Fruit fly (Drosophila melanogaster) whole organism, embryonic: ENCODE measurements around the gene CG3587.

Experiments used
- BEAF-32 ChIP-seq: fragments of 200-800 bp; sonication (Bioruptor generic); optimal IDR thresholded peaks from 3 replicates; lab custom pipeline; 2017; ENCODE audit warnings: missing biosample characterization, missing genetic modification characterization, mild to moderate bottlenecking, moderate library complexity, missing genetic modification reagents
- Bdp1 ChIP-seq: fragments of 200-800 bp; sonication (Bioruptor generic); optimal IDR thresholded peaks from 3 replicates; lab custom pipeline; 2016; ENCODE audit warnings: missing biosample characterization, missing genetic modification characterization
- CG10366 ChIP-seq: fragments of 200-800 bp; sonication (Bioruptor generic); IDR thresholded peaks from 2 replicates; pipeline ENCODE4 v1.3.6; 2022; ENCODE audit warnings: missing biosample characterization, missing genetic modification characterization
- CG13287 ChIP-seq: fragments of 200-800 bp; sonication (Bioruptor generic); IDR thresholded peaks from 2 replicates; pipeline ENCODE4 v1.3.6; 2022; ENCODE audit warnings: missing biosample characterization, missing genetic modification characterization; ENCODE audit not compliant: partially characterized antibody
- CG14710 ChIP-seq: fragments of 200-800 bp; sonication (Bioruptor generic); optimal IDR thresholded peaks from 3 replicates; lab custom pipeline; 2019; ENCODE audit warnings: missing biosample characterization, mild to moderate bottlenecking, missing genetic modification characterization, moderate library complexity
- CG17328 ChIP-seq: fragments of 200-800 bp; sonication (Bioruptor generic); IDR thresholded peaks from 2 replicates; pipeline ENCODE4 v1.3.6; 2022; ENCODE audit warnings: missing biosample characterization, missing genetic modification characterization
- CG18262 ChIP-seq: fragments of 200-800 bp; optimal IDR thresholded peaks from 3 replicates; lab custom pipeline; 2019; ENCODE audit warnings: missing biosample characterization, mild to moderate bottlenecking, missing genetic modification characterization, moderate library complexity
- CG4617 ChIP-seq: fragments of 200-800 bp; sonication (Bioruptor generic); optimal IDR thresholded peaks from 3 replicates; lab custom pipeline; 2016; ENCODE audit warnings: missing biosample characterization, missing genetic modification characterization, borderline replicate concordance
- CG4820 ChIP-seq: fragments of 200-800 bp; sonication (Bioruptor generic); optimal IDR thresholded peaks from 3 replicates; lab custom pipeline; 2016; ENCODE audit warnings: missing biosample characterization, missing genetic modification characterization
- CG6765 ChIP-seq: fragments of 200-800 bp; sonication (Bioruptor generic); optimal IDR thresholded peaks from 3 replicates; lab custom pipeline; 2017; ENCODE audit warnings: missing biosample characterization, mild to moderate bottlenecking, missing genetic modification characterization
- CG8924 ChIP-seq: fragments of 200-800 bp; optimal IDR thresholded peaks from 3 replicates; lab custom pipeline; 2019; ENCODE audit warnings: missing biosample characterization, mild to moderate bottlenecking, missing genetic modification characterization, moderate library complexity
- CG9876 ChIP-seq: fragments of 200-800 bp; sonication (Bioruptor generic); optimal IDR thresholded peaks from 2 replicates; lab custom pipeline; 2016; ENCODE audit warnings: missing biosample characterization, missing genetic modification characterization
- CkIIα-i1 ChIP-seq: fragments of 200-800 bp; sonication (Bioruptor generic); IDR thresholded peaks from 2 replicates; pipeline ENCODE4 v1.3.6; 2022; ENCODE audit warnings: missing biosample characterization, missing genetic modification characterization
- Dip2 ChIP-seq: fragments of 200-800 bp; sonication (Bioruptor generic); IDR thresholded peaks from 2 replicates; pipeline ENCODE4 v1.3.6; 2022; ENCODE audit warnings: missing biosample characterization, missing genetic modification characterization
- Dp ChIP-seq: fragments of 200-800 bp; sonication (Bioruptor generic); optimal IDR thresholded peaks from 2 replicates; lab custom pipeline; 2018; ENCODE audit warnings: missing biosample characterization, mild to moderate bottlenecking, missing genetic modification characterization, moderate library complexity
- Dref ChIP-seq: fragments of 200-800 bp; sonication (Bioruptor generic); IDR thresholded peaks from 2 replicates; pipeline ENCODE4 v1.3.6; 2022; ENCODE audit warnings: missing biosample characterization, missing genetic modification characterization
- HHEX ChIP-seq: fragments of 200-800 bp; sonication (Bioruptor generic); optimal IDR thresholded peaks from 3 replicates; lab custom pipeline; 2017; ENCODE audit warnings: missing biosample characterization, mild to moderate bottlenecking, missing genetic modification characterization, missing genetic modification reagents
- HLH54F ChIP-seq: fragments of 200-800 bp; sonication (Bioruptor generic); optimal IDR thresholded peaks from 3 replicates; lab custom pipeline; 2016; ENCODE audit warnings: missing biosample characterization, missing genetic modification characterization
- Hand ChIP-seq: fragments of 200-800 bp; sonication (Bioruptor generic); optimal IDR thresholded peaks from 2 replicates; lab custom pipeline; 2017; ENCODE audit warnings: mild to moderate bottlenecking, missing biosample characterization, missing genetic modification reagents, missing genetic modification characterization
- Hr3 ChIP-seq: fragments of 200-800 bp; sonication (Bioruptor generic); optimal IDR thresholded peaks from 3 replicates; lab custom pipeline; 2016; ENCODE audit warnings: missing biosample characterization, missing genetic modification characterization
- Hsf ChIP-seq: fragments of 200-800 bp; sonication (Bioruptor generic); optimal IDR thresholded peaks from 3 replicates; lab custom pipeline; 2016; ENCODE audit warnings: missing biosample characterization, missing genetic modification characterization
- MBD-R2 ChIP-seq: fragments of 200-800 bp; sonication (Bioruptor generic); IDR thresholded peaks from 2 replicates; pipeline ENCODE4 v1.3.6; 2022; ENCODE audit warnings: missing biosample characterization, missing genetic modification characterization
- PHDP ChIP-seq: fragments of 200-800 bp; sonication (Bioruptor generic); optimal IDR thresholded peaks from 3 replicates; lab custom pipeline; 2018; ENCODE audit warnings: missing biosample characterization, mild to moderate bottlenecking, missing genetic modification characterization, moderate library complexity
- Sin3A ChIP-seq: fragments of >200 bp; optimal IDR thresholded peaks from 2 replicates; lab custom pipeline; 2018
- Spps ChIP-seq: fragments of 200-800 bp; sonication (Bioruptor generic); optimal IDR thresholded peaks from 2 replicates; lab custom pipeline; 2018; ENCODE audit warnings: missing biosample characterization, mild to moderate bottlenecking, missing genetic modification characterization
- Taf1 ChIP-seq: fragments of 200-800 bp; sonication (Bioruptor generic); IDR thresholded peaks from 2 replicates; pipeline ENCODE4 v1.3.6; 2022; ENCODE audit warnings: missing biosample characterization, missing genetic modification characterization
- Xrp1 ChIP-seq: fragments of 200-800 bp; sonication (Bioruptor generic); IDR thresholded peaks from 2 replicates; pipeline ENCODE4 v1.3.6; 2022; ENCODE audit warnings: missing biosample characterization, missing genetic modification characterization
- cg ChIP-seq: fragments of 200-800 bp; sonication (Bioruptor generic); optimal IDR thresholded peaks from 3 replicates; lab custom pipeline; 2019; ENCODE audit warnings: missing biosample characterization, mild to moderate bottlenecking, missing genetic modification characterization, moderate library complexity
- da ChIP-seq: fragments of 200-800 bp; sonication (Bioruptor generic); optimal IDR thresholded peaks from 2 replicates; lab custom pipeline; 2016; ENCODE audit warnings: missing biosample characterization, missing genetic modification characterization
- dpn ChIP-seq, 2 experiments: fragments of 200-800 bp; sonication (Bioruptor generic); optimal IDR thresholded peaks; 3 replicates each; lab custom pipeline; 2016; ENCODE audit warnings: missing biosample characterization in 2 of 2, missing genetic modification characterization in 2 of 2
- en ChIP-seq: fragments of 200-800 bp; sonication (Bioruptor generic); optimal IDR thresholded peaks from 2 replicates; lab custom pipeline; 2016; ENCODE audit warnings: missing biosample characterization, missing genetic modification characterization
- exex ChIP-seq: fragments of 200-800 bp; sonication (Bioruptor generic); optimal IDR thresholded peaks from 4 replicates; lab custom pipeline; 2018; ENCODE audit warnings: missing biosample characterization, mild to moderate bottlenecking, missing genetic modification characterization, moderate library complexity
- grau ChIP-seq: fragments of 200-800 bp; optimal IDR thresholded peaks from 3 replicates; lab custom pipeline; 2019; ENCODE audit warnings: missing biosample characterization, mild to moderate bottlenecking, missing genetic modification characterization, moderate library complexity
- insv ChIP-seq, 2 experiments: fragments of 200-800 bp; sonication (Bioruptor generic); optimal IDR thresholded peaks; 3 replicates each; lab custom pipeline; 2016 to 2018; ENCODE audit warnings: missing biosample characterization in 2 of 2, missing genetic modification characterization in 2 of 2
- jing ChIP-seq: fragments of 200-800 bp; sonication (Bioruptor generic); optimal IDR thresholded peaks from 2 replicates; lab custom pipeline; 2018; ENCODE audit warnings: missing biosample characterization, mild to moderate bottlenecking, missing genetic modification characterization
- jumu ChIP-seq: fragments of 200-800 bp; sonication (Bioruptor generic); optimal IDR thresholded peaks from 3 replicates; lab custom pipeline; 2016; ENCODE audit warnings: missing biosample characterization, missing genetic modification characterization
- lbe ChIP-seq: fragments of 200-800 bp; sonication (Bioruptor generic); optimal IDR thresholded peaks from 2 replicates; lab custom pipeline; 2016; ENCODE audit warnings: missing biosample characterization, mild to moderate bottlenecking, missing genetic modification characterization
- lov ChIP-seq, 2 experiments: fragments of 200-800 bp in 1 of 2; fragments of >200 bp in 1 of 2; sonication (Bioruptor generic) in 1 of 2; IDR thresholded peaks in 1 of 2; optimal IDR thresholded peaks in 1 of 2; 2 replicates in 1 of 2; 3 replicates in 1 of 2; pipeline versions ENCODE4 v1.3.6 to Lab custom; 2017 to 2022; ENCODE audit warnings: missing biosample characterization in 1 of 2, missing genetic modification characterization in 1 of 2
- luna ChIP-seq: fragments of 200-800 bp; sonication (Bioruptor generic); optimal IDR thresholded peaks from 2 replicates; lab custom pipeline; 2016; ENCODE audit warnings: missing biosample characterization, missing genetic modification characterization
- mld ChIP-seq: fragments of 200-800 bp; sonication (Bioruptor generic); IDR thresholded peaks from 3 replicates; pipeline ENCODE4 v1.3.6; 2022; ENCODE audit warnings: missing biosample characterization, missing genetic modification characterization; ENCODE audit not compliant: partially characterized antibody
- sens ChIP-seq: fragments of 200-800 bp; sonication (Bioruptor generic); peaks from one replicate; lab custom pipeline; 2016; ENCODE audit warnings: missing biosample characterization, missing genetic modification characterization
- seq ChIP-seq: fragments of 200-800 bp; sonication (Bioruptor generic); IDR thresholded peaks from 2 replicates; pipeline ENCODE4 v1.3.6; 2022; ENCODE audit warnings: missing biosample characterization, missing genetic modification characterization
- slou ChIP-seq: fragments of 200-800 bp; sonication (Bioruptor generic); optimal IDR thresholded peaks from 3 replicates; lab custom pipeline; 2016; ENCODE audit warnings: missing biosample characterization, missing genetic modification characterization
- tgo ChIP-seq: fragments of 200-800 bp; sonication (Bioruptor generic); IDR thresholded peaks from 3 replicates; pipeline ENCODE4 v1.3.6; 2022; ENCODE audit warnings: missing biosample characterization, missing genetic modification characterization
- toy ChIP-seq: fragments of 200-800 bp; sonication (Bioruptor generic); IDR thresholded peaks from 2 replicates; pipeline ENCODE4 v1.3.6; 2022; ENCODE audit warnings: missing biosample characterization, missing genetic modification characterization
- twi ChIP-seq: fragments of 200-800 bp; optimal IDR thresholded peaks from 2 replicates; lab custom pipeline; 2019; ENCODE audit warnings: missing biosample characterization, mild to moderate bottlenecking, missing genetic modification characterization, moderate library complexity
- unpg ChIP-seq: fragments of 200-800 bp; sonication (Bioruptor generic); optimal IDR thresholded peaks from 3 replicates; lab custom pipeline; 2018; ENCODE audit warnings: missing biosample characterization, mild to moderate bottlenecking, missing genetic modification characterization, moderate library complexity
- vvl ChIP-seq: fragments of 200-800 bp; sonication (Bioruptor generic); IDR thresholded peaks from 2 replicates; pipeline ENCODE4 v1.3.6; 2022; ENCODE audit warnings: missing biosample characterization, missing genetic modification characterization
- wor ChIP-seq: fragments of 200-800 bp; sonication (Bioruptor generic); IDR thresholded peaks from 2 replicates; pipeline ENCODE4 v1.3.6; 2022; ENCODE audit warnings: missing biosample characterization, missing genetic modification characterization

The CG3587 gene

dm6 chrX:1927473-1928306 is 12.4 kb upstream of the CG3587 start, which contains the start of gene CG11596:
Gene CG11596 (plus strand): TSS chrX:1927683.
- peak; percentile 52 for TF ChIP-seq twi
- TF ChIP-seq jing (GFP tag; lab: Kevin White, UChicago): no peak
- TF ChIP-seq seq (GFP tag; lab: Robert Waterston, UW): no peak
- peak; percentile 12 for TF ChIP-seq grau
- TF ChIP-seq Dref (GFP tag; lab: Robert Waterston, UW): peak; percentile 79
- no peak for TF ChIP-seq wor
- TF ChIP-seq cg (GFP tag; lab: Kevin White, UChicago): no peak
- TF ChIP-seq HHEX (GFP tag; lab: Kevin White, UChicago): no peak
- peak; percentile 58 for TF ChIP-seq exex
- no peak for TF ChIP-seq toy (GFP tag; lab: Robert Waterston, UW)
- no peak for TF ChIP-seq luna (GFP tag; lab: Kevin White, UChicago)
- TF ChIP-seq HLH54F: no peak
- peak; percentile 22; the same call in 1 of the 2 replicates for TF ChIP-seq vvl (GFP tag; lab: Robert Waterston, UW)
- TF ChIP-seq CG18262 (tag; lab: Kevin White, UChicago): no peak
- peak; percentile 46; the same call in 1 of the 2 replicates for TF ChIP-seq CG17328 (GFP tag; lab: Robert Waterston, UW)
- TF ChIP-seq Hr3: no peak
- no peak for TF ChIP-seq mld (GFP tag; lab: Robert Waterston, UW)
- TF ChIP-seq insv (GFP tag; optimal IDR thresholded peaks at IDR 0.05; lab: Kevin White, UChicago): peak in 1 of 2 experiments; percentile 2
- peak; percentile 1 for TF ChIP-seq CG8924 (tag; lab: Kevin White, UChicago)
- TF ChIP-seq CG4617 (GFP tag; lab: Kevin White, UChicago): peak; percentile 75
- TF ChIP-seq lbe: no peak
- TF ChIP-seq MBD-R2 (GFP tag; lab: Robert Waterston, UW): peak; percentile 28
- TF ChIP-seq CG4820 (GFP tag; lab: Kevin White, UChicago): no peak
- TF ChIP-seq Bdp1 (GFP tag; lab: Kevin White, UChicago): no peak
- TF ChIP-seq slou (GFP tag; lab: Kevin White, UChicago): no peak
- TF ChIP-seq CG14710 (tag; lab: Kevin White, UChicago): no peak
- TF ChIP-seq Sin3A (lab: Kevin White, UChicago): peak; percentile 50
- peak; percentile 56 for TF ChIP-seq sens (GFP tag; lab: Kevin White, UChicago)
- TF ChIP-seq Dp (GFP tag; lab: Kevin White, UChicago): peak; percentile 93
- TF ChIP-seq PHDP (tag; lab: Kevin White, UChicago): peak; percentile 1
- peak; percentile 13; the same call in 1 of the 2 replicates for TF ChIP-seq Xrp1
- TF ChIP-seq unpg (GFP tag; lab: Kevin White, UChicago): no peak
- no peak for TF ChIP-seq jumu
- peak; percentile 4 for TF ChIP-seq Hsf
- TF ChIP-seq Spps (tag; lab: Kevin White, UChicago): no peak
- TF ChIP-seq CG6765: no peak
- no peak for TF ChIP-seq en (GFP tag; lab: Kevin White, UChicago)
- peak; percentile 20; the same call in 1 of the 2 replicates for TF ChIP-seq CG10366 (GFP tag; lab: Robert Waterston, UW)
- TF ChIP-seq CkIIα-i1: no peak
- no peak for TF ChIP-seq dpn (GFP tag; optimal IDR thresholded peaks at IDR 0.05; lab: Kevin White, UChicago)
- TF ChIP-seq Dip2 (GFP tag; lab: Robert Waterston, UW): no peak
- TF ChIP-seq Hand (GFP tag; lab: Kevin White, UChicago): no peak
- TF ChIP-seq Taf1 (GFP tag; lab: Robert Waterston, UW): no peak
- TF ChIP-seq CG9876: no peak
- peak; percentile 51 for TF ChIP-seq BEAF-32 (GFP tag; lab: Kevin White, UChicago)
- TF ChIP-seq tgo (GFP tag; lab: Robert Waterston, UW): 0 out of 3 replicates have a peak, but pooled peaks have one; percentile 25
- no peak for TF ChIP-seq CG13287 (GFP tag; lab: Robert Waterston, UW)
- TF ChIP-seq da (GFP tag; lab: Kevin White, UChicago): no peak
- no peak for TF ChIP-seq lov (optimal IDR thresholded peaks at IDR 0.05; lab: Kevin White, UChicago)
- no peak for TF ChIP-seq lov (GFP tag; IDR thresholded peaks at IDR 0.05; lab: Robert Waterston, UW)
